Worm (Caenorhabditis elegans): ENCODE results near the gene pals-20.

Gene pals-20

ce11 chrIII:1355320-1355719, 32.8 kb downstream of the pals-20 start, which contains the start of gene Y82E9BL.1:
Y82E9BL.1 (minus strand) TSS chrIII:1355420.
- TF ChIP-seq efl-3 (GFP tag; optimal IDR thresholded peaks at IDR 0.05) (no peak), pag-3 (tag; optimal IDR thresholded peaks at IDR 0.05; ENCODE audit: borderline replicate concordance, insufficient read depth) (no peak), ceh-63 (GFP tag; optimal IDR thresholded peaks at IDR 0.05) (no peak), ceh-82 (tag; optimal IDR thresholded peaks at IDR 0.05) (no peak), tbx-2 (tag; optimal IDR thresholded peaks at IDR 0.05) (no peak), unc-130 (tag; optimal IDR thresholded peaks at IDR 0.05) (no peak), nhr-47 (tag; optimal IDR thresholded peaks at IDR 0.05) (no peak), unc-98 (GFP tag; IDR thresholded peaks at IDR 0.05) (no peak), jun-1 (tag; optimal IDR thresholded peaks at IDR 0.05) (no peak), xbp-1 (tag; optimal IDR thresholded peaks at IDR 0.05) (no peak), ztf-11 (tag; optimal IDR thresholded peaks at IDR 0.05) (no peak), ets-5 (GFP tag; IDR thresholded peaks at IDR 0.05) (no peak), ceh-8 (GFP tag; optimal IDR thresholded peaks at IDR 0.05) (no peak), zip-4 (GFP tag; optimal IDR thresholded peaks at IDR 0.05) (no peak)

- no peak for TF ChIP-seq mab-9 (GFP tag; IDR thresholded peaks at IDR 0.05)
- no peak for TF ChIP-seq irx-1 (tag; optimal IDR thresholded peaks at IDR 0.05)
- no peak for TF ChIP-seq tbx-2 (tag; optimal IDR thresholded peaks at IDR 0.05)
- no peak for TF ChIP-seq ceh-90 (tag; optimal IDR thresholded peaks at IDR 0.05)
- TF ChIP-seq nhr-77 (tag; optimal IDR thresholded peaks at IDR 0.05), result no peak
- TF ChIP-seq pax-3 (tag; optimal IDR thresholded peaks at IDR 0.05), result no peak
- no peak for TF ChIP-seq zip-4 (GFP tag; optimal IDR thresholded peaks at IDR 0.05)
- no peak for TF ChIP-seq lin-14 (GFP tag; optimal IDR thresholded peaks at IDR 0.05)
- no peak for TF ChIP-seq F16B12.6 (tag; optimal IDR thresholded peaks at IDR 0.05)
- no peak for TF ChIP-seq sptf-1 (tag; optimal IDR thresholded peaks at IDR 0.05)
- TF ChIP-seq sox-4 (tag; optimal IDR thresholded peaks at IDR 0.05), result no peak
- no peak for TF ChIP-seq vab-15 (tag; optimal IDR thresholded peaks at IDR 0.05)
- TF ChIP-seq skn-1 (tag; optimal IDR thresholded peaks at IDR 0.05), result no peak
- no peak for TF ChIP-seq lsy-2 (tag; optimal IDR thresholded peaks at IDR 0.05)
- no peak for TF ChIP-seq mef-2 (tag; optimal IDR thresholded peaks at IDR 0.05)
Observed at ce11 chrIII:1354523-1354922, 33.6 kb downstream of the pals-20 start.

- TF ChIP-seq hlh-4 (tag; optimal IDR thresholded peaks at IDR 0.05) (no peak), efl-1 (optimal IDR thresholded peaks at IDR 0.05) (no peak), efl-1 (GFP tag; optimal IDR thresholded peaks at IDR 0.05 in 1 of 2) (peak in 1 of 2 experiments; percentile 62), skn-1 (tag; optimal IDR thresholded peaks at IDR 0.05) (no peak)
Observed at ce11 chrIII:1350745-1351144, 37.4 kb downstream of the pals-20 start, which contains the start of gene Y82E9BL.3. Y82E9BL.3 (minus strand) TSS chrIII:1350845.

ce11 chrIII:1349313-1349712, 38.8 kb downstream of the pals-20 start, which contains the start of gene fbxa-25:
fbxa-25 (minus strand) TSS chrIII:1349450.
- TF ChIP-seq mab-9 (GFP tag; IDR thresholded peaks at IDR 0.05) (no peak), C16A3.4 (tag; optimal IDR thresholded peaks at IDR 0.05) (no peak), pag-3 (tag; optimal IDR thresholded peaks at IDR 0.05; ENCODE audit: borderline replicate concordance, insufficient read depth) (no peak), unc-30 (tag; optimal IDR thresholded peaks at IDR 0.05) (no peak), efl-1 (optimal IDR thresholded peaks at IDR 0.05) (no peak), efl-1 (GFP tag; optimal IDR thresholded peaks at IDR 0.05 in 1 of 2) (peak in 1 of 2 experiments; percentile 51), lin-15B (tag; optimal IDR thresholded peaks at IDR 0.05) (no peak), aha-1 (tag; optimal IDR thresholded peaks at IDR 0.05) (no peak), fkh-4 (tag; optimal IDR thresholded peaks at IDR 0.05; ENCODE audit: borderline replicate concordance) (no peak), elt-2 (tag; optimal IDR thresholded peaks at IDR 0.05) (peak; percentile 5), elt-3 (tag; optimal IDR thresholded peaks at IDR 0.05) (no peak)

All from whole organism, L1 larva.